Fruit fly (Drosophila melanogaster) whole organism: ENCODE data around the gene Svip.

ENCODE experiments used
- CG8478 ChIP-seq: fragments of >200 bp; optimal IDR thresholded peaks from 2 replicates; lab custom pipeline; 2018; ENCODE audit warnings: inconsistent platforms
- EcR ChIP-seq, 2 experiments: fragments of >200 bp; optimal IDR thresholded peaks; 2 replicates each; lab custom pipeline; 2017; ENCODE audit warnings: missing biosample characterization in 2 of 2, missing genetic modification characterization in 2 of 2, missing genetic modification reagents in 2 of 2
- pan ChIP-seq: fragments of >200 bp; optimal IDR thresholded peaks from 2 replicates; lab custom pipeline; 2017
- psq ChIP-seq: fragments of >200 bp; optimal IDR thresholded peaks from 2 replicates; lab custom pipeline; 2017
- usp ChIP-seq: fragments of >200 bp; optimal IDR thresholded peaks from 2 replicates; lab custom pipeline; 2017; ENCODE audit warnings: missing biosample characterization, missing genetic modification characterization, mixed read lengths

DNA sequence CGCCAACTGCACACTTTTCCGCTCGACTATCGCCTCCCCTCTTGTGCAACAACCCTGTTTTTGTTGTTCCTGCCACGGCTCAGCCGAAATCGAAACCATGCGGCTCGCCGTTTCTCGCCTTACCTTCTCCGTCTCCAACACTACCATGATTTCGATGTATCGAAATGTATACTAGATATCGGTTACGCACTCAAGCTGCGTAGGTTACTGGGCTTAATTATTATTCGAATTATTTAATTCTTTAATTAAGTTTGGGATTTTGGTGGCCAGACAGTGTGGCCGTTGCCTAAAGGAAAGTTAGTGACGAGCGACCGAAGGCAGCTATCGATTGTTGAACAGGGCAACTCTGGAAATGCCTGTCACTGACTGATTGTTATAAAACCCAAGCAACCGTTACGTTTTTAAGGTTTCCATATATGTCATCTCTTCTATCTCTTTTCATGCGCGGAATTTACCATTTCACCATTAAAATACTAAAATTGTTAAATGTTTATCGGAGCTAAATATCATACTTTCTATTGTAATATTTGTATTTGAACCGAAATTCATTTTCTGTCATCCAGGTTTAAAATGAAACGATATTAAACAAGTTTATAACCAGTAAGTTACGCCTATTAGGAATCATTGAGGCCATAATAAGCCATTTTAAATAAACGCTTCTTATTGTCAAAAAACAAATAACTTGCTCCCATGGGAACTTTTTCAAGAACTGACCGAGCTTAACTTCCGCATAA, 43.5 kb downstream of the Svip start, which contains the start of gene eIF4E1:
- TF ChIP-seq psq (lab: Kevin White, UChicago): no peak
- no peak for TF ChIP-seq usp (GFP tag; lab: Kevin White, UChicago)
- TF ChIP-seq pan: no peak
- no peak for TF ChIP-seq EcR (GFP tag; optimal IDR thresholded peaks at IDR 0.05; lab: Kevin White, UChicago)
- TF ChIP-seq CG8478 (lab: Kevin White, UChicago): no peak
